Worm (Caenorhabditis elegans) whole organism, L4/young adult: ENCODE results near the gene ama-1.

Experiments used
- W03F9.2 ChIP-seq: fragments of 150-350 bp; optimal IDR thresholded peaks from 2 replicates; lab custom pipeline; 2014; ENCODE audit warnings: missing biosample characterization, missing genetic modification characterization
- him-1 ChIP-seq: sonication (generic microtip); optimal IDR thresholded peaks from 2 replicates; lab custom pipeline; 2016; ENCODE audit warnings: missing genotype, missing genetic modification reagents, missing genetic modification characterization, missing compliant biosample characterization

- TF ChIP-seq him-1 (tag; lab: Kevin White, UChicago) (peak; percentile 20), W03F9.2 (tag; lab: Kevin White, UChicago) (no peak)
These were observed 32.5 kb upstream of the ama-1 start for ce11 chrIV:4215349-4215748.
